Fruit fly (Drosophila melanogaster): ENCODE results near the gene betaTub85D.

Gene betaTub85D

DNA sequence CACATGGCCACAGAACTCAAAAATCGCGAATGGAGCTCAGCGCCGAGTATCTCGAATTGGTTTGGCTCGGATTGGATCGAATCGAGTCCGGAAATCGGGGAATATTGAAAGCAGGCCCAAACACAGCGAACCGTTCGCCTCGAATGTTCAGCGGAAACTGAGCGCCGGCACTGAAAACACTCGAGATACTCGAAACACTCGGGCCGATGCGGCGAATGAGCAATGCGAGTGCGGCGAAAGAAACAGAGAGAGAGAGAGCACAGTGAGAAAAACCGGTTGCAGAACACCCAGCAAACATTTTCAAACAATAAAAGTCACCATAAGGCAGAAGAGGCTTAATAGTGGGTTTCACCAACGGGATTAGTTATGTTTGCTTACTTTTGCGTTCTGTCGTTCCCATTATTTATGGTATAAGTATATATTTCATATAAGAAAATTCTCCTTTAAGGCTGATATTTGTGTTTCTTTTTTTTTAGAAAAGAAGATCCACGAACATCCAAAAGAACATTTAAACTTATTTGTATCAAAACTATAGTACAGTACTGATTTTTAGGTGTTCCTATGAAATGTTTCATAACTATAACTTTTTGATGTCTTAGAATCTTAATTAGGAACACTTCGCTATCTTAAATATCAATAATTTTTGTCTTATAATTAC is 15.6 kb downstream of the betaTub85D start, which contains the start of gene FER (continued):
- TF ChIP-seq CG34376 (GFP tag; optimal IDR thresholded peaks at IDR 0.05) (peak; percentile 76), CG4282 (GFP tag; optimal IDR thresholded peaks at IDR 0.05) (peak; percentile 19), zfh2 (GFP tag; optimal IDR thresholded peaks at IDR 0.05) (no peak), CG12299 (tag; optimal IDR thresholded peaks at IDR 0.05) (peak; percentile 38), CG14014 (GFP tag; IDR thresholded peaks at IDR 0.05) (peak; percentile 36; the same call in 1 of the 2 replicates), row (GFP tag; IDR thresholded peaks at IDR 0.05) (peak; percentile 82), CG12071 (GFP tag; optimal IDR thresholded peaks at IDR 0.05) (peak; percentile 73), CG4424 (GFP tag; optimal IDR thresholded peaks at IDR 0.05) (peak; percentile 21), CG32772 (GFP tag; IDR thresholded peaks at IDR 0.05) (no peak), knrl (GFP tag; IDR thresholded peaks at IDR 0.05; ENCODE audit: partially characterized antibody) (no peak), Med (GFP tag) (peak; percentile 94), Ets65A (GFP tag) (peak; percentile 80), CG6683 (GFP tag; optimal IDR thresholded peaks at IDR 0.05) (no peak), CG7372 (GFP tag; IDR thresholded peaks at IDR 0.05) (0 out of 2 replicates have a peak, but pooled peaks have one; percentile 37), trem (tag; optimal IDR thresholded peaks at IDR 0.05) (no peak), CG17568 (GFP tag; optimal IDR thresholded peaks at IDR 0.05) (peak; percentile 35), CG10959 (GFP tag; IDR thresholded peaks at IDR 0.05) (no peak), CG6854 (GFP tag; optimal IDR thresholded peaks at IDR 0.05) (peak; percentile 69), kni (GFP tag; optimal IDR thresholded peaks at IDR 0.05) (no peak), Adf1 (GFP tag; IDR thresholded peaks at IDR 0.05) (peak; percentile 17; the same call in 1 of the 2 replicates), inv (GFP tag; IDR thresholded peaks at IDR 0.05; ENCODE audit: partially characterized antibody) (peak; percentile 37; the same call in 1 of the 2 replicates), CG6813 (GFP tag; optimal IDR thresholded peaks at IDR 0.05) (peak; percentile 70), MTF-1 (GFP tag; optimal IDR thresholded peaks at IDR 0.05; ENCODE audit: borderline replicate concordance) (peak; percentile 70), CG7271 (tag; optimal IDR thresholded peaks at IDR 0.05) (no peak), Mrtf (GFP tag; IDR thresholded peaks at IDR 0.05) (no peak), CG11398 (GFP tag; optimal IDR thresholded peaks at IDR 0.05) (peak; percentile 15), CG12769 (tag; optimal IDR thresholded peaks at IDR 0.05) (peak; percentile 73), CG30403 (GFP tag; optimal IDR thresholded peaks at IDR 0.05) (no peak), CG6272 (GFP tag; IDR thresholded peaks at IDR 0.05) (peak; percentile 30; the same call in 1 of the 2 replicates), gem (tag; optimal IDR thresholded peaks at IDR 0.05) (peak; percentile 36), CG3281 (GFP tag; optimal IDR thresholded peaks at IDR 0.05) (peak; percentile 23), CG16813 (GFP tag; IDR thresholded peaks at IDR 0.05; ENCODE audit: partially characterized antibody) (peak; percentile 22; the same call in 1 of the 3 replicates), grau (tag; optimal IDR thresholded peaks at IDR 0.05) (peak; percentile 11), CG1832 (GFP tag; optimal IDR thresholded peaks at IDR 0.05) (peak; percentile 78), Ravus (GFP tag; IDR thresholded peaks at IDR 0.05) (peak; percentile 38; the same call in 1 of the 2 replicates), CG1024 (GFP tag; IDR thresholded peaks at IDR 0.05) (peak; percentile 2; the same call in 1 of the 2 replicates), Atf6 (GFP tag; IDR thresholded peaks at IDR 0.05) (peak; percentile 46), vfl (GFP tag; optimal IDR thresholded peaks at IDR 0.05) (no peak), CG15269 (tag; optimal IDR thresholded peaks at IDR 0.05) (peak; percentile 27), so (GFP tag; IDR thresholded peaks at IDR 0.05) (peak; percentile 63; the same call in 2 of the 3 replicates), CG9727 (GFP tag; optimal IDR thresholded peaks at IDR 0.05) (no peak), CG18262 (tag; optimal IDR thresholded peaks at IDR 0.05) (peak; percentile 11), emc (GFP tag; optimal IDR thresholded peaks at IDR 0.05) (no peak), BtbVII (GFP tag; optimal IDR thresholded peaks at IDR 0.05) (peak; percentile 69), CG17328 (GFP tag; IDR thresholded peaks at IDR 0.05) (0 out of 2 replicates have a peak, but pooled peaks have one; percentile 9), Dad (GFP tag; optimal IDR thresholded peaks at IDR 0.05) (no peak), Pdp1 (GFP tag; optimal IDR thresholded peaks at IDR 0.05) (peak in 1 of 2 experiments; percentile 24), Atf-2 (GFP tag; optimal IDR thresholded peaks at IDR 0.05) (no peak), z (GFP tag; IDR thresholded peaks at IDR 0.05) (peak; percentile 99)

Data from whole organism, embryonic.